Worm (Caenorhabditis elegans): ENCODE results near the gene T24H7.8.

ce11 chrII:6198468-6198867 is 43.4 kb upstream of the T24H7.8 start, which contains the start of gene szy-4:
- no peak for TF ChIP-seq tab-1 (GFP tag; IDR thresholded peaks at IDR 0.05)
- TF ChIP-seq cog-1 (tag; optimal IDR thresholded peaks at IDR 0.05) = no peak

Measured in whole organism, midembryonic.